Worm (Caenorhabditis elegans): ENCODE data around the gene C44H4.4.

Gene C44H4.4

DNA sequence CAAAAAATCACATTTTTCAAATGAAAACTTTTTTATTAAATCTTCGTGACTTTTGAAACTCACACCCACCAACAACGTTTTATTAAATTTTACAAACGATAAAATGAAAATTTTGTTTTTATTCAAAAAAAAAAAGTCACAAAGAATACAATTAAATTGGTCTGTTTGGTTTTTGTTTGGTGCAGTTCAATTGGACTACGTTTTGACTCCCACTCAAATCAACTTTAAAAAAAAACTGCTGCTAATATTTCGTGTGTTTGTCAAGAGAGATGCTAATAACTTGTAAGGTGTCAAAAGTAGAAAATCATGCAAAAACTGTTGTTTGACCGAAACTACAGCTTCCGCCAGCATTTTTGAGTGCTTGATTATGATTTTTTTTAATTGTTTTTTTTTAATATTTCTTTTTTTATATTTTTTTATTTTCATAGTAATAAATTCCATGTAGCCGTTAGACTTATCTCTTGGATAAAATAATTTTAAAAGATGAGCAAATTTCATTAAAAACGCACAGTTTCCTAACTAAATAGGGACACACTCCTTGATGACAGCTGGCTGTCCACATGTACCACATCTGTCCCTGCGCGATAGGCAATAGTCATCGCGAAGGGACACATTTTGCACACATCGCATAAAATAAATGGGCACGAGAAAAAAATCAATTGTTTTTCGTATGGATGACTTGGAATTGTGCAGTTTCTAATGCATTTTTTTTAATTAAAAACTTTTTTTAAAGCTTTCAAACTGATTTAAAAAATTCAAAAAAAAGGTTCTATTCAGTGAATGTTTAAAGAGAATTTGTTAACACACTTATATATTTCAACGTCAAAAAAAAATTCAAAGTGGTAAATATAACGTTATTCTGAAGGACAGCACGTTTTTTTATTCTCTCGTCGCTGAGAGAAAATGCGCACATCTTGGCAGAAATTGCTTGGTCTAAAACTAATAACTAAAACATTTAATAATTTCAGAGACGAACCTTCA is 63.3 kb downstream of the C44H4.4 start (continued):
- TF ChIP-seq T07F8.4 (tag; optimal IDR thresholded peaks at IDR 0.05) (peak; percentile 95), ceh-58 (GFP tag; IDR thresholded peaks at IDR 0.05) (no peak), mxl-1 (tag; optimal IDR thresholded peaks at IDR 0.05) (peak; percentile 66), nfya-1 (tag; optimal IDR thresholded peaks at IDR 0.05; ENCODE audit: borderline replicate concordance, insufficient read depth) (no peak), Y95B8A.8 (GFP tag; IDR thresholded peaks at IDR 0.05) (0 out of 2 replicates have a peak, but pooled peaks have one; percentile 64), bed-2 (GFP tag; IDR thresholded peaks at IDR 0.05) (peak; percentile 89), atf-7 (tag; optimal IDR thresholded peaks at IDR 0.05) (peak; percentile 99), dpl-1 (GFP tag; optimal IDR thresholded peaks at IDR 0.05) (no peak), hmg-1.2 (GFP tag; IDR thresholded peaks at IDR 0.05) (peak; percentile 87), snpc-4 (GFP tag; optimal IDR thresholded peaks at IDR 0.05) (peak; percentile 67), snpc-4 (tag; optimal IDR thresholded peaks at IDR 0.05) (peak; percentile 43 to 93 (median 89)), B0019.2 (GFP tag; conservative IDR thresholded peaks at IDR 0.05) (no peak), lin-54 (GFP tag; optimal IDR thresholded peaks at IDR 0.05) (peak; percentile 92), madf-8 (GFP tag; conservative IDR thresholded peaks at IDR 0.05) (no peak), sea-2 (GFP tag; IDR thresholded peaks at IDR 0.05) (peak; percentile 86), tbx-9 (tag; optimal IDR thresholded peaks at IDR 0.05; ENCODE audit: borderline replicate concordance) (no peak), lin-40 (tag; optimal IDR thresholded peaks at IDR 0.05) (peak; percentile 100), repo-1 (tag; optimal IDR thresholded peaks at IDR 0.05) (peak; percentile 100), D2030.7 (GFP tag; IDR thresholded peaks at IDR 0.05) (no peak), C17E4.6 (GFP tag; IDR thresholded peaks at IDR 0.05) (peak; percentile 96), tlf-1 (GFP tag; optimal IDR thresholded peaks at IDR 0.05) (peak; percentile 99), madf-6 (GFP tag; IDR thresholded peaks at IDR 0.05) (no peak), lin-26 (GFP tag; IDR thresholded peaks at IDR 0.05) (peak; percentile 85), C06A6.2 (GFP tag; conservative IDR thresholded peaks at IDR 0.05) (peak; percentile 98), mcd-1 (GFP tag; IDR thresholded peaks at IDR 0.05) (peak; percentile 92), tbp1 (GFP tag; optimal IDR thresholded peaks at IDR 0.05) (peak; percentile 79), B0336.3 (GFP tag; IDR thresholded peaks at IDR 0.05) (peak; percentile 100), aptf-2 (GFP tag; conservative IDR thresholded peaks at IDR 0.05) (no peak), snpc-3.4 (tag; optimal IDR thresholded peaks at IDR 0.05) (no peak), akir-1 (GFP tag; optimal IDR thresholded peaks at IDR 0.05) (peak; percentile 72), B0261.1 (tag; optimal IDR thresholded peaks at IDR 0.05) (peak; percentile 62), K12H6.12 (tag; optimal IDR thresholded peaks at IDR 0.05) (peak; percentile 98), ztf-6 (GFP tag; IDR thresholded peaks at IDR 0.05) (peak; percentile 91), madf-10 (tag; optimal IDR thresholded peaks at IDR 0.05) (peak; percentile 97), chd-7 (tag; optimal IDR thresholded peaks at IDR 0.05) (peak; percentile 98), hsf-1 (GFP tag; IDR thresholded peaks at IDR 0.05) (no peak), Y56A3A.18 (GFP tag; IDR thresholded peaks at IDR 0.05) (peak; percentile 100), ztf-25 (GFP tag; IDR thresholded peaks at IDR 0.05) (no peak), die-1 (tag; optimal IDR thresholded peaks at IDR 0.05) (peak; percentile 59), snpc-1.3 (tag; optimal IDR thresholded peaks at IDR 0.05; ENCODE audit: insufficient read depth) (peak; percentile 56), lir-1 (GFP tag; conservative IDR thresholded peaks at IDR 0.05) (peak; percentile 94), ceh-100 (GFP tag; IDR thresholded peaks at IDR 0.05) (peak; percentile 71; the same call in 1 of the 2 replicates), attf-3 (GFP tag; conservative IDR thresholded peaks at IDR 0.05) (peak; percentile 58; the same call in 1 of the 2 replicates), ceh-27 (GFP tag; optimal IDR thresholded peaks at IDR 0.05) (peak; percentile 99), let-526 (GFP tag; IDR thresholded peaks at IDR 0.05) (peak; percentile 95), lin-35 (GFP tag; optimal IDR thresholded peaks at IDR 0.05) (peak in 2 of 3 experiments; percentile 83 to 99)

Measured in whole organism, young adult.